1 fruit fly cellular context compared by ENCODE assay signal in genomic region chr3R:5620387-5620956, dm6.
A peak's percentile ranks its signal among the peaks of the same experiment; 100 is the strongest.
TF ChIP-seq lines count a peak whose summit lies in the region.

No protein-coding gene starts in this region.

TF ChIP-seq in whole organism, embryonic, 481 proteins besides CTCF, POLR2A, EP300 and RAD21 (continued from another document and continues in another):
- TF ChIP-seq CG31388 (GFP tag; optimal IDR thresholded peaks at IDR 0.05; lab: Kevin White, UChicago) (peak; percentile 0), ara (GFP tag; IDR thresholded peaks at IDR 0.05; lab: Robert Waterston, UW) (peak; percentile 52), CG17802 (tag; optimal IDR thresholded peaks at IDR 0.05; lab: Kevin White, UChicago) (peak; percentile 54), CG16863 (GFP tag; optimal IDR thresholded peaks at IDR 0.05; lab: Kevin White, UChicago) (peak; percentile 61), Max (GFP tag; optimal IDR thresholded peaks at IDR 0.05; lab: Kevin White, UChicago) (peak; percentile 46), p53 (GFP tag; optimal IDR thresholded peaks at IDR 0.05; lab: Kevin White, UChicago) (no peak), da (GFP tag; optimal IDR thresholded peaks at IDR 0.05; lab: Kevin White, UChicago) (peak; percentile 27), fd96Cb (tag; optimal IDR thresholded peaks at IDR 0.05; lab: Kevin White, UChicago) (peak; percentile 70), CG5180 (GFP tag; optimal IDR thresholded peaks at IDR 0.05; lab: Kevin White, UChicago) (peak; percentile 62), CG11247 (GFP tag; IDR thresholded peaks at IDR 0.05; lab: Robert Waterston, UW) (peak; percentile 54), CG33557 (GFP tag; optimal IDR thresholded peaks at IDR 0.05; lab: Kevin White, UChicago) (no peak), CG11723 (GFP tag; optimal IDR thresholded peaks at IDR 0.05; lab: Kevin White, UChicago) (peak; percentile 48), HHEX (GFP tag; optimal IDR thresholded peaks at IDR 0.05; lab: Kevin White, UChicago) (peak; percentile 69), Hr3 (GFP tag; optimal IDR thresholded peaks at IDR 0.05; lab: Kevin White, UChicago) (peak; percentile 68), pan (optimal IDR thresholded peaks at IDR 0.05; lab: Kevin White, UChicago) (no peak), pan (GFP tag; optimal IDR thresholded peaks at IDR 0.05 in 1 of 2, IDR thresholded peaks at IDR 0.05 in 1 of 2) (peak in 1 of 2 experiments; percentile 68), CG9609 (GFP tag; optimal IDR thresholded peaks at IDR 0.05; lab: Kevin White, UChicago) (peak; percentile 57), ATbp (GFP tag; optimal IDR thresholded peaks at IDR 0.05; lab: Kevin White, UChicago) (peak; percentile 71), CG12104 (GFP tag; optimal IDR thresholded peaks at IDR 0.05; lab: Kevin White, UChicago) (peak; percentile 73), CG13894 (tag; optimal IDR thresholded peaks at IDR 0.05; lab: Kevin White, UChicago) (no peak), exex (tag; optimal IDR thresholded peaks at IDR 0.05; lab: Kevin White, UChicago) (peak; percentile 18), jing (GFP tag; optimal IDR thresholded peaks at IDR 0.05; lab: Kevin White, UChicago) (peak; percentile 37), CG9932 (GFP tag; IDR thresholded peaks at IDR 0.05; lab: Robert Waterston, UW) (peak; percentile 51; the same call in 1 of the 2 replicates), D19A (tag; optimal IDR thresholded peaks at IDR 0.05; lab: Kevin White, UChicago) (peak; percentile 61), NFAT (GFP tag; IDR thresholded peaks at IDR 0.05; lab: Robert Waterston, UW) (peak; percentile 52; the same call in 1 of the 2 replicates), Pdp1 (GFP tag; optimal IDR thresholded peaks at IDR 0.05; lab: Kevin White, UChicago) (peak; percentile 43 to 70), crp (GFP tag; optimal IDR thresholded peaks at IDR 0.05; lab: Kevin White, UChicago) (peak in 1 of 2 experiments; percentile 20), CG4404 (GFP tag; IDR thresholded peaks at IDR 0.05; lab: Robert Waterston, UW) (peak; percentile 39; the same call in 1 of the 2 replicates), CG6765 (GFP tag; optimal IDR thresholded peaks at IDR 0.05; lab: Kevin White, UChicago) (no peak), ac (GFP tag; optimal IDR thresholded peaks at IDR 0.05; lab: Kevin White, UChicago) (no peak), run (tag; optimal IDR thresholded peaks at IDR 0.05; lab: Kevin White, UChicago) (no peak), CG3847 (GFP tag; IDR thresholded peaks at IDR 0.05; lab: Robert Waterston, UW) (peak; percentile 48; the same call in 1 of the 2 replicates), Lim3 (GFP tag; IDR thresholded peaks at IDR 0.05; lab: Robert Waterston, UW) (no peak), YL-1 (GFP tag; optimal IDR thresholded peaks at IDR 0.05; lab: Kevin White, UChicago) (no peak), Deaf1 (tag; optimal IDR thresholded peaks at IDR 0.05; lab: Kevin White, UChicago) (peak; percentile 25), unc-4 (GFP tag; IDR thresholded peaks at IDR 0.05; lab: Robert Waterston, UW; ENCODE audit: partially characterized antibody) (no peak), CG13624 (GFP tag; optimal IDR thresholded peaks at IDR 0.05; lab: Kevin White, UChicago) (peak; percentile 55), BtbVII (GFP tag; optimal IDR thresholded peaks at IDR 0.05; lab: Kevin White, UChicago) (peak; percentile 24), CHES-1-like (GFP tag; optimal IDR thresholded peaks at IDR 0.05; lab: Kevin White, UChicago) (peak; percentile 46), pros (GFP tag; optimal IDR thresholded peaks at IDR 0.05; lab: Kevin White, UChicago) (no peak), Meics (GFP tag; optimal IDR thresholded peaks at IDR 0.05; lab: Kevin White, UChicago) (peak; percentile 64), toy (GFP tag; IDR thresholded peaks at IDR 0.05; lab: Robert Waterston, UW) (no peak), NfI (GFP tag; optimal IDR thresholded peaks at IDR 0.05; lab: Kevin White, UChicago) (peak; percentile 56), Adf1 (GFP tag; IDR thresholded peaks at IDR 0.05; lab: Robert Waterston, UW) (no peak), Opbp (GFP tag; IDR thresholded peaks at IDR 0.05; lab: Robert Waterston, UW; ENCODE audit: partially characterized antibody) (no peak), Side (GFP tag; optimal IDR thresholded peaks at IDR 0.05; lab: Kevin White, UChicago) (peak; percentile 71), CG6175 (GFP tag; IDR thresholded peaks at IDR 0.05; lab: Robert Waterston, UW) (no peak), lbe (GFP tag; optimal IDR thresholded peaks at IDR 0.05; lab: Kevin White, UChicago) (no peak), CG6791 (GFP tag; IDR thresholded peaks at IDR 0.05; lab: Robert Waterston, UW; ENCODE audit: partially characterized antibody) (no peak), cg (GFP tag; optimal IDR thresholded peaks at IDR 0.05; lab: Kevin White, UChicago) (no peak), bigmax (GFP tag; optimal IDR thresholded peaks at IDR 0.05; lab: Kevin White, UChicago) (no peak), inv (GFP tag; IDR thresholded peaks at IDR 0.05; lab: Robert Waterston, UW; ENCODE audit: partially characterized antibody) (no peak), Sry-δ (GFP tag; optimal IDR thresholded peaks at IDR 0.05; lab: Kevin White, UChicago) (no peak), CG34422 (GFP tag; IDR thresholded peaks at IDR 0.05; lab: Robert Waterston, UW) (peak; percentile 63; the same call in 2 of the 3 replicates), CG11504 (tag; optimal IDR thresholded peaks at IDR 0.05; lab: Kevin White, UChicago) (peak; percentile 83), CG18476 (GFP tag; optimal IDR thresholded peaks at IDR 0.05; lab: Kevin White, UChicago) (peak; percentile 35), CG10979 (tag; optimal IDR thresholded peaks at IDR 0.05; lab: Kevin White, UChicago) (peak; percentile 71), CkIIα-i1 (GFP tag; IDR thresholded peaks at IDR 0.05; lab: Robert Waterston, UW) (no peak), gsb-n (tag; optimal IDR thresholded peaks at IDR 0.05; lab: Kevin White, UChicago) (peak; percentile 42), H2.0 (GFP tag; IDR thresholded peaks at IDR 0.05; lab: Robert Waterston, UW) (peak; percentile 68), CG3163 (GFP tag; optimal IDR thresholded peaks at IDR 0.05; lab: Kevin White, UChicago) (peak; percentile 52), CG4730 (GFP tag; IDR thresholded peaks at IDR 0.05; lab: Robert Waterston, UW) (peak; percentile 46; the same call in 1 of the 2 replicates), Atf-2 (GFP tag; optimal IDR thresholded peaks at IDR 0.05; lab: Kevin White, UChicago) (peak; percentile 50), Hey (tag; optimal IDR thresholded peaks at IDR 0.05; lab: Kevin White, UChicago) (no peak), Hmr (GFP tag; optimal IDR thresholded peaks at IDR 0.05; lab: Kevin White, UChicago) (peak; percentile 59), Mad (GFP tag; optimal IDR thresholded peaks at IDR 0.05; lab: Kevin White, UChicago) (peak; percentile 41), CG8944 (GFP tag; optimal IDR thresholded peaks at IDR 0.05; lab: Kevin White, UChicago) (peak; percentile 52), pb (GFP tag; optimal IDR thresholded peaks at IDR 0.05; lab: Kevin White, UChicago) (peak; percentile 50), CG42726 (GFP tag; IDR thresholded peaks at IDR 0.05; lab: Robert Waterston, UW; ENCODE audit: partially characterized antibody) (no peak), prd (optimal IDR thresholded peaks at IDR 0.05; lab: Kevin White, UChicago) (no peak), prd (GFP tag; IDR thresholded peaks at IDR 0.05; lab: Robert Waterston, UW) (peak; percentile 71), CG34376 (GFP tag; optimal IDR thresholded peaks at IDR 0.05; lab: Kevin White, UChicago) (no peak), CG14710 (tag; optimal IDR thresholded peaks at IDR 0.05; lab: Kevin White, UChicago) (peak; percentile 60), fd64A (GFP tag; optimal IDR thresholded peaks at IDR 0.05; lab: Kevin White, UChicago) (peak; percentile 43), sr (GFP tag; IDR thresholded peaks at IDR 0.05; lab: Robert Waterston, UW) (no peak), PHDP (tag; optimal IDR thresholded peaks at IDR 0.05; lab: Kevin White, UChicago) (peak; percentile 56), nmo (GFP tag; optimal IDR thresholded peaks at IDR 0.05; lab: Kevin White, UChicago) (peak; percentile 76), CG32532 (GFP tag; IDR thresholded peaks at IDR 0.05; lab: Robert Waterston, UW) (peak; percentile 60; the same call in 1 of the 2 replicates), so (GFP tag; IDR thresholded peaks at IDR 0.05; lab: Robert Waterston, UW) (peak; percentile 44; the same call in 1 of the 3 replicates), CG7271 (tag; optimal IDR thresholded peaks at IDR 0.05; lab: Kevin White, UChicago) (no peak), CG7786 (GFP tag; optimal IDR thresholded peaks at IDR 0.05; lab: Kevin White, UChicago) (peak; percentile 70), CG11093 (GFP tag; IDR thresholded peaks at IDR 0.05; lab: Robert Waterston, UW) (no peak), MTF-1 (GFP tag; optimal IDR thresholded peaks at IDR 0.05; lab: Kevin White, UChicago; ENCODE audit: borderline replicate concordance) (peak; percentile 25), corto (GFP tag; optimal IDR thresholded peaks at IDR 0.05; lab: Kevin White, UChicago) (peak; percentile 32), br (optimal IDR thresholded peaks at IDR 0.05; lab: Kevin White, UChicago) (no peak), CG32767 (GFP tag; IDR thresholded peaks at IDR 0.05; lab: Robert Waterston, UW) (no peak), chm (GFP tag; IDR thresholded peaks at IDR 0.05; lab: Robert Waterston, UW) (peak; percentile 62; the same call in 1 of the 2 replicates), Nf-YC (tag; optimal IDR thresholded peaks at IDR 0.05; lab: Kevin White, UChicago) (peak; percentile 31), oc (tag; optimal IDR thresholded peaks at IDR 0.05; lab: Kevin White, UChicago) (peak; percentile 80), fd3F (GFP tag; optimal IDR thresholded peaks at IDR 0.05; lab: Kevin White, UChicago) (peak; percentile 14), Abd-B (GFP tag; optimal IDR thresholded peaks at IDR 0.05; lab: Kevin White, UChicago) (peak; percentile 71), lilli (GFP tag; optimal IDR thresholded peaks at IDR 0.05; lab: Kevin White, UChicago) (peak; percentile 63), tup (GFP tag; optimal IDR thresholded peaks at IDR 0.05; lab: Kevin White, UChicago) (no peak), Dbx (GFP tag; IDR thresholded peaks at IDR 0.05; lab: Robert Waterston, UW) (0 out of 3 replicates have a peak, but pooled peaks have one; percentile 16), CG9727 (GFP tag; optimal IDR thresholded peaks at IDR 0.05; lab: Kevin White, UChicago) (peak; percentile 75), sens-2 (GFP tag; IDR thresholded peaks at IDR 0.05; lab: Robert Waterston, UW) (peak; percentile 65), Usf (GFP tag; optimal IDR thresholded peaks at IDR 0.05; lab: Kevin White, UChicago) (peak; percentile 6), CG12071 (GFP tag; optimal IDR thresholded peaks at IDR 0.05; lab: Kevin White, UChicago) (no peak), bowl (GFP tag; IDR thresholded peaks at IDR 0.05; lab: Robert Waterston, UW) (0 out of 2 replicates have a peak, but pooled peaks have one; percentile 14), Ravus (GFP tag; IDR thresholded peaks at IDR 0.05; lab: Robert Waterston, UW) (no peak; the same call in 1 of the 2 replicates), disco-r (GFP tag; optimal IDR thresholded peaks at IDR 0.05; lab: Kevin White, UChicago) (no peak), pita (GFP tag; optimal IDR thresholded peaks at IDR 0.05; lab: Kevin White, UChicago) (no peak), CG7928 (GFP tag; optimal IDR thresholded peaks at IDR 0.05; lab: Kevin White, UChicago) (no peak), ash1 (GFP tag; optimal IDR thresholded peaks at IDR 0.05; lab: Kevin White, UChicago) (no peak), CG32772 (GFP tag; IDR thresholded peaks at IDR 0.05; lab: Robert Waterston, UW) (peak; percentile 32; the same call in 1 of the 2 replicates), CG3281 (GFP tag; optimal IDR thresholded peaks at IDR 0.05; lab: Kevin White, UChicago) (peak; percentile 3), dpn (GFP tag; optimal IDR thresholded peaks at IDR 0.05; lab: Kevin White, UChicago) (peak; percentile 72 to 73), CG9437 (GFP tag; optimal IDR thresholded peaks at IDR 0.05; lab: Kevin White, UChicago) (peak; percentile 76), CG16815 (GFP tag; optimal IDR thresholded peaks at IDR 0.05; lab: Kevin White, UChicago) (peak; percentile 44), CG14441 (GFP tag; IDR thresholded peaks at IDR 0.05; lab: Robert Waterston, UW) (peak; percentile 50), zen (tag; optimal IDR thresholded peaks at IDR 0.05; lab: Kevin White, UChicago) (peak; percentile 21), CG14860 (GFP tag; IDR thresholded peaks at IDR 0.05; lab: Robert Waterston, UW; ENCODE audit: partially characterized antibody) (no peak), sug (tag; optimal IDR thresholded peaks at IDR 0.05; lab: Kevin White, UChicago) (peak; percentile 13), tap (tag; optimal IDR thresholded peaks at IDR 0.05; lab: Kevin White, UChicago) (peak; percentile 47), Eip74EF (GFP tag; optimal IDR thresholded peaks at IDR 0.05; lab: Kevin White, UChicago) (peak in 1 of 2 experiments; percentile 65), Nf-YB (GFP tag; optimal IDR thresholded peaks at IDR 0.05; lab: Kevin White, UChicago) (peak; percentile 32), caup (GFP tag; optimal IDR thresholded peaks at IDR 0.05; lab: Kevin White, UChicago; ENCODE audit: severe bottlenecking) (peak; percentile 51), abd-A (tag; optimal IDR thresholded peaks at IDR 0.05; lab: Kevin White, UChicago) (no peak), knrl (GFP tag; IDR thresholded peaks at IDR 0.05; lab: Robert Waterston, UW; ENCODE audit: partially characterized antibody) (no peak), rib (GFP tag; IDR thresholded peaks at IDR 0.05; lab: Robert Waterston, UW) (no peak), CG31365 (tag; optimal IDR thresholded peaks at IDR 0.05; lab: Kevin White, UChicago) (no peak), CG10147 (GFP tag; optimal IDR thresholded peaks at IDR 0.05; lab: Kevin White, UChicago) (peak; percentile 65), CG2202 (tag; optimal IDR thresholded peaks at IDR 0.05; lab: Kevin White, UChicago) (peak; percentile 27), Optix (GFP tag; IDR thresholded peaks at IDR 0.05; lab: Robert Waterston, UW) (peak; percentile 71; the same call in 2 of the 3 replicates), CG4820 (GFP tag; optimal IDR thresholded peaks at IDR 0.05; lab: Kevin White, UChicago) (peak; percentile 65), pnt (GFP tag; optimal IDR thresholded peaks at IDR 0.05; lab: Kevin White, UChicago) (peak; percentile 38), CG1529 (GFP tag; optimal IDR thresholded peaks at IDR 0.05; lab: Kevin White, UChicago) (peak; percentile 42), tgo (GFP tag; IDR thresholded peaks at IDR 0.05; lab: Robert Waterston, UW) (peak; percentile 55), grn (GFP tag; optimal IDR thresholded peaks at IDR 0.05; lab: Kevin White, UChicago) (peak; percentile 95), CG17612 (GFP tag; IDR thresholded peaks at IDR 0.05; lab: Robert Waterston, UW) (no peak)
